Fruit fly (Drosophila melanogaster): ENCODE data around the gene CG42798.

dm6 chr3R:17359370-17359769 lies 47.1 kb upstream of the CG42798 start:
- TF ChIP-seq EcR (GFP tag; optimal IDR thresholded peaks at IDR 0.05) = no peak
- no peak for TF ChIP-seq Dll (optimal IDR thresholded peaks at IDR 0.05)
- TF ChIP-seq psq (optimal IDR thresholded peaks at IDR 0.05) = no peak
- no peak for TF ChIP-seq pan (optimal IDR thresholded peaks at IDR 0.05)
- no peak for TF ChIP-seq usp (GFP tag; optimal IDR thresholded peaks at IDR 0.05)
- no peak for TF ChIP-seq CG8478 (optimal IDR thresholded peaks at IDR 0.05)

Data from whole organism.